Fruit fly (Drosophila melanogaster): ENCODE data around the gene orb2.
A peak's percentile ranks its signal among the peaks of the same experiment; 100 is the strongest.

Gene orb2

DNA sequence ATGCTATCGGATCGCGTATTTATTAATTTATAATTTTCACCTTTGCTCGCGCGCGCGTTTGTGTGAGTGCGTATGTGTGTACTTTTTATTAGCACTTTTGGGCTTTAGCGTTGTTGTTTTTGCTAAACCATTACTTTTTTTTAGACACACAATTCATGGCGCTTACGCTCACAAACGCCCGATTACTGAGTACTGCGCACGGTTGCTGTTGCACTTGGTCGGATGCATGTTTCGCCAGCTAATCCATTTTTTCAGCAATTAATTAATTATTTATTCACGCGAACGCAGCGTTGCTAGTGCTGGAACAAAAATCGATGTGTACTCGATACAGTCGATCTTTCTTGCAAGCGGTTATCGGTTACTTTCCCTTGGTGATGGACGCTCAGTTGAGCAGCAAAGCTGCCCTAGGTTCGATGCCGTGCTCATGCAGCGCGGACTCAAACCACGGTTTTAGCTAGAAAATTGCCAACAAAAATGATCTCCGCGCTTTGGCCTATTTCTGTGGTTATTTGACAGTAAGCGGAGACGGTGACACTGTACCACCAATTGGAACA, 43.5 kb upstream of the orb2 start, which contains the start of the genes smg and CG5087 (continued):
- TF ChIP-seq CG15479 (GFP tag; optimal IDR thresholded peaks at IDR 0.05) = no peak
- TF ChIP-seq CG15269 (tag; optimal IDR thresholded peaks at IDR 0.05) = no peak
- TF ChIP-seq sob (GFP tag; IDR thresholded peaks at IDR 0.05) = peak; percentile 70
- no peak for TF ChIP-seq Xrp1 (GFP tag; IDR thresholded peaks at IDR 0.05)
- no peak for TF ChIP-seq CG10959 (GFP tag; IDR thresholded peaks at IDR 0.05)
- peak; percentile 64 for TF ChIP-seq B-H2 (GFP tag; optimal IDR thresholded peaks at IDR 0.05)
- TF ChIP-seq Meics (GFP tag; optimal IDR thresholded peaks at IDR 0.05) = no peak
- peak; percentile 51 for TF ChIP-seq ERR (GFP tag; optimal IDR thresholded peaks at IDR 0.05)
- no peak for TF ChIP-seq PHDP (tag; optimal IDR thresholded peaks at IDR 0.05)
- no peak for TF ChIP-seq lab (GFP tag; optimal IDR thresholded peaks at IDR 0.05)
- TF ChIP-seq CG7745 (tag; optimal IDR thresholded peaks at IDR 0.05) = peak; percentile 79
- peak; percentile 65 for TF ChIP-seq ewg (GFP tag; optimal IDR thresholded peaks at IDR 0.05)
- TF ChIP-seq lbe (GFP tag; optimal IDR thresholded peaks at IDR 0.05) = peak; percentile 32
- TF ChIP-seq CG12942 (GFP tag; optimal IDR thresholded peaks at IDR 0.05) = peak; percentile 46
- peak; percentile 97 for TF ChIP-seq CG9797 (GFP tag; optimal IDR thresholded peaks at IDR 0.05)
- TF ChIP-seq CG14441 (GFP tag; IDR thresholded peaks at IDR 0.05) = 0 out of 2 replicates have a peak, but pooled peaks have one; percentile 25
- TF ChIP-seq nerfin-1 (tag; optimal IDR thresholded peaks at IDR 0.05) = no peak
- TF ChIP-seq Mad (GFP tag; optimal IDR thresholded peaks at IDR 0.05) = peak; percentile 27
- peak; percentile 71 for TF ChIP-seq nmo (GFP tag; optimal IDR thresholded peaks at IDR 0.05)
- TF ChIP-seq Hsf (GFP tag; optimal IDR thresholded peaks at IDR 0.05) = peak; percentile 19
- no peak for TF ChIP-seq sr (GFP tag; IDR thresholded peaks at IDR 0.05)
- no peak for TF ChIP-seq gsb (GFP tag; IDR thresholded peaks at IDR 0.05)
- no peak for TF ChIP-seq CG5180 (GFP tag; optimal IDR thresholded peaks at IDR 0.05)
- TF ChIP-seq sc (optimal IDR thresholded peaks at IDR 0.05) = no peak
- no peak for TF ChIP-seq sc (GFP tag; optimal IDR thresholded peaks at IDR 0.05)
- TF ChIP-seq CG6683 (GFP tag; optimal IDR thresholded peaks at IDR 0.05) = no peak
- TF ChIP-seq Doc2 (GFP tag; IDR thresholded peaks at IDR 0.05) = no peak
- no peak for TF ChIP-seq CG8388 (GFP tag; optimal IDR thresholded peaks at IDR 0.05)
- peak; percentile 16 for TF ChIP-seq Fer1 (GFP tag; optimal IDR thresholded peaks at IDR 0.05)
- TF ChIP-seq bbx (GFP tag; IDR thresholded peaks at IDR 0.05; ENCODE audit: partially characterized antibody) = peak; percentile 71
- TF ChIP-seq CG3065 (GFP tag; optimal IDR thresholded peaks at IDR 0.05) = no peak
- TF ChIP-seq Hand (GFP tag; optimal IDR thresholded peaks at IDR 0.05) = no peak
- TF ChIP-seq fru (optimal IDR thresholded peaks at IDR 0.05) = no peak
- TF ChIP-seq so (GFP tag; IDR thresholded peaks at IDR 0.05) = no peak; the same call in 2 of the 3 replicates
- TF ChIP-seq CG31388 (GFP tag; optimal IDR thresholded peaks at IDR 0.05) = no peak
- TF ChIP-seq hkb (optimal IDR thresholded peaks at IDR 0.05) = peak; percentile 66
- TF ChIP-seq hkb (GFP tag; IDR thresholded peaks at IDR 0.05) = no peak
- TF ChIP-seq CG11456 (GFP tag; IDR thresholded peaks at IDR 0.05) = peak; percentile 50; the same call in 1 of the 3 replicates
- peak; percentile 89 for TF ChIP-seq CG12659 (GFP tag; optimal IDR thresholded peaks at IDR 0.05)
- TF ChIP-seq CG34422 (GFP tag; IDR thresholded peaks at IDR 0.05) = peak; percentile 59
- no peak for TF ChIP-seq luna (GFP tag; optimal IDR thresholded peaks at IDR 0.05)
- no peak for TF ChIP-seq trh (GFP tag; optimal IDR thresholded peaks at IDR 0.05)
- peak; percentile 40 for TF ChIP-seq CG6854 (GFP tag; optimal IDR thresholded peaks at IDR 0.05)
- no peak for TF ChIP-seq lov (optimal IDR thresholded peaks at IDR 0.05)
- TF ChIP-seq lov (GFP tag; IDR thresholded peaks at IDR 0.05) = no peak
- no peak; the same call in 2 of the 3 replicates for TF ChIP-seq gce (GFP tag; IDR thresholded peaks at IDR 0.05)
- TF ChIP-seq stc (GFP tag; IDR thresholded peaks at IDR 0.05) = no peak
- TF ChIP-seq Mrtf (GFP tag; IDR thresholded peaks at IDR 0.05) = no peak
- 0 out of 2 replicates have a peak, but pooled peaks have one; percentile 6 for TF ChIP-seq Adf1 (GFP tag; IDR thresholded peaks at IDR 0.05)
- TF ChIP-seq CG4404 (GFP tag; IDR thresholded peaks at IDR 0.05) = no peak
- TF ChIP-seq fd3F (GFP tag; optimal IDR thresholded peaks at IDR 0.05) = no peak
- no peak for TF ChIP-seq toy (GFP tag; IDR thresholded peaks at IDR 0.05)

Data from whole organism, embryonic.